Worm (Caenorhabditis elegans) whole organism, L4/young adult: ENCODE data around the gene arrd-3.

ENCODE experiments used
- dao-5 ChIP-seq: sonication (generic microtip); optimal IDR thresholded peaks from 2 replicates; lab custom pipeline; 2016; ENCODE audit warnings: missing genotype, missing genetic modification characterization, moderate library complexity, missing compliant biosample characterization
- him-1 ChIP-seq: sonication (generic microtip); optimal IDR thresholded peaks from 2 replicates; lab custom pipeline; 2016; ENCODE audit warnings: missing genotype, missing genetic modification reagents, missing genetic modification characterization, missing compliant biosample characterization

- TF ChIP-seq him-1 (no peak), dao-5 (tag; lab: Kevin White, UChicago) (no peak)
Observed at ce11 chrII:9441838-9442237, 29.5 kb downstream of the arrd-3 start, which contains the start of gene chil-16.
